Worm (Caenorhabditis elegans) whole organism, late embryonic: ENCODE data around the gene grd-7.
A peak's percentile ranks its signal among the peaks of the same experiment; 100 is the strongest.

Experiments used
- C08G9.2 ChIP-seq: sonication (generic microtip); optimal IDR thresholded peaks from 2 replicates; lab custom pipeline; 2016; ENCODE audit warnings: mild to moderate bottlenecking, missing genetic modification characterization, moderate library complexity, missing compliant biosample characterization
- C38D4.7 ChIP-seq: fragments of 200-800 bp; sonication (Bioruptor generic); optimal IDR thresholded peaks from 2 replicates; lab custom pipeline; 2018; ENCODE audit warnings: mild to moderate bottlenecking, missing genetic modification characterization, moderate library complexity, missing compliant biosample characterization
- F13H6.1 ChIP-seq: sonication (generic microtip); optimal IDR thresholded peaks from 2 replicates; lab custom pipeline; 2016; ENCODE audit warnings: missing genetic modification characterization, missing compliant biosample characterization
- K02D7.2 ChIP-seq: sonication (generic microtip); optimal IDR thresholded peaks from 2 replicates; lab custom pipeline; 2017; ENCODE audit warnings: mild to moderate bottlenecking, missing genetic modification characterization, missing compliant biosample characterization
- K09A11.1 ChIP-seq: sonication (generic microtip); optimal IDR thresholded peaks from 2 replicates; lab custom pipeline; 2017; ENCODE audit warnings: antibody characterized with exemption, mild to moderate bottlenecking, missing genetic modification characterization, missing compliant biosample characterization; ENCODE audit not compliant: insufficient read depth
- T23F11.4 ChIP-seq: fragments of 200-800 bp; sonication (Bioruptor generic); optimal IDR thresholded peaks from 2 replicates; lab custom pipeline; 2018; ENCODE audit warnings: mild to moderate bottlenecking, missing genetic modification characterization, missing compliant biosample characterization
- Y22D7AL.16 ChIP-seq: sonication (generic microtip); optimal IDR thresholded peaks from 2 replicates; lab custom pipeline; 2016; ENCODE audit warnings: missing genetic modification characterization, missing compliant biosample characterization
- ceh-14 ChIP-seq: sonication (generic microtip); optimal IDR thresholded peaks from 2 replicates; lab custom pipeline; 2016; ENCODE audit warnings: missing genotype, missing genetic modification characterization, missing compliant biosample characterization
- ceh-18 ChIP-seq: sonication (generic microtip); optimal IDR thresholded peaks from 2 replicates; lab custom pipeline; 2016; ENCODE audit warnings: missing genetic modification characterization, missing compliant biosample characterization
- ceh-19 ChIP-seq: fragments of 200-800 bp; sonication (Bioruptor generic); optimal IDR thresholded peaks from 2 replicates; lab custom pipeline; 2018; ENCODE audit warnings: mild to moderate bottlenecking, missing genetic modification characterization, missing compliant biosample characterization
- ceh-30 ChIP-seq: fragments of 150-350 bp; optimal IDR thresholded peaks from 2 replicates; lab custom pipeline; 2014; ENCODE audit warnings: missing biosample characterization, missing genetic modification characterization
- ceh-31 ChIP-seq: sonication (generic microtip); optimal IDR thresholded peaks from 2 replicates; lab custom pipeline; 2016; ENCODE audit warnings: missing genetic modification characterization, missing compliant biosample characterization
- ceh-48 ChIP-seq: sonication (generic microtip); optimal IDR thresholded peaks from 2 replicates; lab custom pipeline; 2016; ENCODE audit warnings: missing genetic modification characterization, inconsistent platforms, missing compliant biosample characterization
- ceh-6 ChIP-seq: fragments of 200-800 bp; sonication (Bioruptor generic); optimal IDR thresholded peaks from 2 replicates; lab custom pipeline; 2018; ENCODE audit warnings: mild to moderate bottlenecking, missing genetic modification characterization, missing compliant biosample characterization
- ceh-9 ChIP-seq: sonication (generic microtip); optimal IDR thresholded peaks from 2 replicates; lab custom pipeline; 2016; ENCODE audit warnings: mild to moderate bottlenecking, missing genetic modification characterization, inconsistent platforms, missing compliant biosample characterization
- che-1 ChIP-seq: sonication (generic microtip); optimal IDR thresholded peaks from 2 replicates; lab custom pipeline; 2016; ENCODE audit warnings: mild to moderate bottlenecking, missing genetic modification characterization, missing compliant biosample characterization
- dmd-4 ChIP-seq: sonication (generic microtip); optimal IDR thresholded peaks from 2 replicates; lab custom pipeline; 2016; ENCODE audit warnings: borderline replicate concordance, missing genetic modification characterization, missing compliant biosample characterization
- dve-1 ChIP-seq: sonication (generic microtip); optimal IDR thresholded peaks from 2 replicates; lab custom pipeline; 2017; ENCODE audit warnings: antibody characterized with exemption, mild to moderate bottlenecking, missing genetic modification characterization, missing compliant biosample characterization
- elt-2 ChIP-seq: sonication (generic microtip); optimal IDR thresholded peaks from 2 replicates; lab custom pipeline; 2016; ENCODE audit warnings: missing genetic modification reagents, missing genetic modification characterization, missing compliant biosample characterization
- ets-4 ChIP-seq: sonication (generic microtip); optimal IDR thresholded peaks from 2 replicates; lab custom pipeline; 2016; ENCODE audit warnings: missing genetic modification characterization, missing compliant biosample characterization
- eyg-1 ChIP-seq: sonication (generic microtip); optimal IDR thresholded peaks from 2 replicates; lab custom pipeline; 2016; ENCODE audit warnings: missing genotype, missing genetic modification characterization, missing compliant biosample characterization
- fax-1 ChIP-seq: sonication (generic microtip); optimal IDR thresholded peaks from 2 replicates; lab custom pipeline; 2016; ENCODE audit warnings: missing genotype, missing genetic modification characterization, missing compliant biosample characterization
- fkh-10 ChIP-seq: fragments of 150-350 bp; optimal IDR thresholded peaks from 2 replicates; lab custom pipeline; 2014; ENCODE audit warnings: missing biosample characterization, missing genetic modification reagents, missing genetic modification characterization
- fkh-6 ChIP-seq: sonication (generic microtip); optimal IDR thresholded peaks from 2 replicates; lab custom pipeline; 2016; ENCODE audit warnings: missing genetic modification characterization, missing compliant biosample characterization
- gmeb-2 ChIP-seq: sonication (generic microtip); optimal IDR thresholded peaks from 2 replicates; lab custom pipeline; 2016; ENCODE audit warnings: missing genetic modification characterization, inconsistent platforms, missing compliant biosample characterization
- hlh-13 ChIP-seq: fragments of 200-800 bp; sonication (Bioruptor generic); optimal IDR thresholded peaks from 2 replicates; lab custom pipeline; 2018; ENCODE audit warnings: mild to moderate bottlenecking, missing genetic modification characterization, missing compliant biosample characterization
- hlh-15 ChIP-seq: sonication (generic microtip); optimal IDR thresholded peaks from 2 replicates; lab custom pipeline; 2016; ENCODE audit warnings: missing genetic modification characterization, missing compliant biosample characterization
- hlh-30 ChIP-seq: sonication (generic microtip); optimal IDR thresholded peaks from 2 replicates; lab custom pipeline; 2017; ENCODE audit warnings: antibody characterized with exemption, missing genetic modification characterization, missing compliant biosample characterization; ENCODE audit not compliant: insufficient read depth
- hlh-6 ChIP-seq: sonication (generic microtip); optimal IDR thresholded peaks from 2 replicates; lab custom pipeline; 2016; ENCODE audit warnings: missing genotype, missing genetic modification characterization, missing compliant biosample characterization
- lin-11 ChIP-seq: fragments of 200-800 bp; sonication (Bioruptor generic); optimal IDR thresholded peaks from 2 replicates; lab custom pipeline; 2018; ENCODE audit warnings: mild to moderate bottlenecking, missing genetic modification characterization, missing compliant biosample characterization
- mec-3 ChIP-seq: sonication (generic microtip); optimal IDR thresholded peaks from 2 replicates; lab custom pipeline; 2016; ENCODE audit warnings: borderline replicate concordance, missing genetic modification characterization, missing compliant biosample characterization
- nfya-1 ChIP-seq: sonication (generic microtip); optimal IDR thresholded peaks from 2 replicates; lab custom pipeline; 2017; ENCODE audit warnings: missing genetic modification characterization, mild to moderate bottlenecking, missing compliant biosample characterization, antibody characterized with exemption, moderate library complexity
- nhr-232 ChIP-seq: sonication (generic microtip); optimal IDR thresholded peaks from 2 replicates; lab custom pipeline; 2016; ENCODE audit warnings: missing genetic modification characterization, missing compliant biosample characterization
- npax-4 ChIP-seq: sonication (generic microtip); optimal IDR thresholded peaks from 2 replicates; lab custom pipeline; 2016; ENCODE audit warnings: missing genetic modification characterization, missing compliant biosample characterization
- odd-2 ChIP-seq: sonication (generic microtip); optimal IDR thresholded peaks from 2 replicates; lab custom pipeline; 2017; ENCODE audit warnings: antibody characterized with exemption, mild to moderate bottlenecking, missing genetic modification characterization, missing compliant biosample characterization
- pag-3 ChIP-seq: sonication (generic microtip); optimal IDR thresholded peaks from 2 replicates; lab custom pipeline; 2016; ENCODE audit warnings: missing compliant biosample characterization, missing genetic modification characterization, borderline replicate concordance
- pat-9 ChIP-seq: fragments of 200-800 bp; sonication (Bioruptor generic); optimal IDR thresholded peaks from 2 replicates; lab custom pipeline; 2018; ENCODE audit warnings: mild to moderate bottlenecking, missing genetic modification characterization, moderate library complexity, missing compliant biosample characterization
- pax-1 ChIP-seq: fragments of 150-350 bp; optimal IDR thresholded peaks from 2 replicates; lab custom pipeline; 2014; ENCODE audit warnings: missing biosample characterization, missing genetic modification characterization
- pha-2 ChIP-seq: sonication (generic microtip); optimal IDR thresholded peaks from 2 replicates; lab custom pipeline; 2017; ENCODE audit warnings: mild to moderate bottlenecking, missing genetic modification characterization, missing compliant biosample characterization
- pha-4 ChIP-seq: fragments of 150-350 bp; optimal IDR thresholded peaks from 2 replicates; lab custom pipeline; 2018; ENCODE audit warnings: missing biosample characterization, missing genetic modification reagents, missing genetic modification characterization
- pqm-1 ChIP-seq: sonication (generic microtip); optimal IDR thresholded peaks from 2 replicates; lab custom pipeline; 2016; ENCODE audit warnings: missing genetic modification characterization, missing compliant biosample characterization
- pros-1 ChIP-seq: fragments of 150-350 bp; optimal IDR thresholded peaks from 2 replicates; lab custom pipeline; 2014; ENCODE audit warnings: missing biosample characterization, missing genetic modification reagents, missing genetic modification characterization
- ref-2 ChIP-seq: sonication (generic microtip); optimal IDR thresholded peaks from 2 replicates; lab custom pipeline; 2016; ENCODE audit warnings: missing genetic modification characterization, missing compliant biosample characterization
- rnt-1 ChIP-seq: sonication (generic microtip); optimal IDR thresholded peaks from 2 replicates; lab custom pipeline; 2016; ENCODE audit warnings: missing genetic modification characterization, missing compliant biosample characterization
- sox-2 ChIP-seq: fragments of 200-800 bp; sonication (Bioruptor generic); IDR thresholded peaks from 2 replicates; pipeline ENCODE4 v1.3.6; 2022; ENCODE audit warnings: missing genetic modification reagents, missing genetic modification characterization, missing compliant biosample characterization
- sox-4 ChIP-seq: sonication (generic microtip); optimal IDR thresholded peaks from 2 replicates; lab custom pipeline; 2017; ENCODE audit warnings: mild to moderate bottlenecking, missing genetic modification characterization, inconsistent platforms, missing compliant biosample characterization
- syd-9 ChIP-seq: sonication (generic microtip); optimal IDR thresholded peaks from 2 replicates; lab custom pipeline; 2016; ENCODE audit warnings: mild to moderate bottlenecking, missing genetic modification characterization, moderate library complexity, missing compliant biosample characterization
- tbx-2 ChIP-seq: sonication (generic microtip); optimal IDR thresholded peaks from 2 replicates; lab custom pipeline; 2016; ENCODE audit warnings: missing genetic modification characterization, missing compliant biosample characterization
- unc-3 ChIP-seq, 2 experiments: fragments of 200-800 bp in 1 of 2; sonication (Bioruptor generic) in 1 of 2; sonication (generic microtip) in 1 of 2; conservative IDR thresholded peaks in 1 of 2; optimal IDR thresholded peaks in 1 of 2; 2 replicates each; pipeline versions ENCODE4 v1.3.6 to Lab custom; 2016 to 2022; ENCODE audit warnings: missing compliant biosample characterization in 2 of 2, missing genetic modification characterization in 2 of 2, missing genetic modification reagents in 1 of 2
- unc-55 ChIP-seq: sonication (generic microtip); optimal IDR thresholded peaks from 2 replicates; lab custom pipeline; 2017; ENCODE audit warnings: missing biosample characterization, missing genetic modification reagents, missing genetic modification characterization
- unc-86 ChIP-seq: sonication (generic microtip); optimal IDR thresholded peaks from 2 replicates; lab custom pipeline; 2016; ENCODE audit warnings: missing genetic modification characterization, missing compliant biosample characterization
- zip-5 ChIP-seq: sonication (generic microtip); optimal IDR thresholded peaks from 2 replicates; lab custom pipeline; 2016; ENCODE audit warnings: missing genetic modification characterization, missing compliant biosample characterization

Gene grd-7

ce11 chrX:7234723-7235203, 34.5 kb downstream of the grd-7 start:
- no peak for TF ChIP-seq elt-2 (tag; lab: Kevin White, UChicago)
- peak; percentile 49 for TF ChIP-seq ceh-14 (tag; lab: Kevin White, UChicago)
- TF ChIP-seq ceh-9 (tag; lab: Kevin White, UChicago): no peak
- no peak for TF ChIP-seq pqm-1 (tag; lab: Kevin White, UChicago)
- TF ChIP-seq tbx-2 (tag; lab: Kevin White, UChicago): peak; percentile 10
- no peak for TF ChIP-seq sox-2 (GFP tag; lab: Robert Waterston, UW)
- TF ChIP-seq hlh-15 (tag; lab: Kevin White, UChicago): no peak
- no peak for TF ChIP-seq hlh-13
- TF ChIP-seq fkh-10: peak; percentile 12
- TF ChIP-seq ceh-31 (tag; lab: Kevin White, UChicago): peak; percentile 57
- no peak for TF ChIP-seq pha-4
- peak; percentile 30 for TF ChIP-seq dmd-4 (tag; lab: Kevin White, UChicago)
- peak; percentile 14 for TF ChIP-seq nfya-1 (tag; lab: Kevin White, UChicago)
- no peak for TF ChIP-seq fkh-6
- no peak for TF ChIP-seq pat-9 (tag; lab: Kevin White, UChicago)
- no peak for TF ChIP-seq che-1 (tag; lab: Kevin White, UChicago)
- TF ChIP-seq pag-3 (tag; lab: Kevin White, UChicago): no peak
- no peak for TF ChIP-seq hlh-30 (tag; lab: Kevin White, UChicago)
- no peak for TF ChIP-seq C38D4.7 (GFP tag; lab: Kevin White, UChicago)
- TF ChIP-seq ceh-18: peak; percentile 93
- no peak for TF ChIP-seq pha-2
- no peak for TF ChIP-seq K02D7.2 (tag; lab: Kevin White, UChicago)
- TF ChIP-seq syd-9 (tag; lab: Kevin White, UChicago): peak; percentile 1
- TF ChIP-seq sox-4 (tag; lab: Kevin White, UChicago): no peak
- TF ChIP-seq dve-1 (tag; lab: Kevin White, UChicago): no peak
- no peak for TF ChIP-seq eyg-1 (tag; lab: Kevin White, UChicago)
- TF ChIP-seq npax-4: no peak
- no peak for TF ChIP-seq odd-2
- TF ChIP-seq zip-5 (tag; lab: Kevin White, UChicago): no peak
- no peak for TF ChIP-seq ceh-30 (tag; lab: Kevin White, UChicago)
- TF ChIP-seq ets-4 (tag; lab: Kevin White, UChicago): no peak
- TF ChIP-seq fax-1: no peak
- no peak for TF ChIP-seq lin-11 (tag; lab: Kevin White, UChicago)
- TF ChIP-seq unc-3 (GFP tag; conservative IDR thresholded peaks at IDR 0.05; lab: Robert Waterston, UW): no peak
- TF ChIP-seq unc-3 (tag; optimal IDR thresholded peaks at IDR 0.05; lab: Kevin White, UChicago): no peak
- TF ChIP-seq ref-2: peak; percentile 27
- TF ChIP-seq C08G9.2 (tag; lab: Kevin White, UChicago): no peak
- no peak for TF ChIP-seq T23F11.4
- no peak for TF ChIP-seq unc-55 (GFP tag; lab: Kevin White, UChicago)
- no peak for TF ChIP-seq rnt-1 (tag; lab: Kevin White, UChicago)
- no peak for TF ChIP-seq nhr-232 (tag; lab: Kevin White, UChicago)
- TF ChIP-seq mec-3 (tag; lab: Kevin White, UChicago): no peak
- TF ChIP-seq ceh-48 (tag; lab: Kevin White, UChicago): no peak
- TF ChIP-seq F13H6.1 (tag; lab: Kevin White, UChicago): peak; percentile 50
- TF ChIP-seq ceh-19 (GFP tag; lab: Kevin White, UChicago): no peak
- no peak for TF ChIP-seq Y22D7AL.16 (tag; lab: Kevin White, UChicago)
- TF ChIP-seq K09A11.1: no peak
- TF ChIP-seq pros-1: no peak
- TF ChIP-seq hlh-6 (tag; lab: Kevin White, UChicago): peak; percentile 61
- TF ChIP-seq pax-1: no peak
- TF ChIP-seq unc-86 (tag; lab: Kevin White, UChicago): no peak
- no peak for TF ChIP-seq gmeb-2
- TF ChIP-seq ceh-6 (GFP tag; lab: Kevin White, UChicago): peak; percentile 30
